Fruit fly (Drosophila melanogaster): Measurements from ENCODE around the gene CG17834.

Gene CG17834

DNA sequence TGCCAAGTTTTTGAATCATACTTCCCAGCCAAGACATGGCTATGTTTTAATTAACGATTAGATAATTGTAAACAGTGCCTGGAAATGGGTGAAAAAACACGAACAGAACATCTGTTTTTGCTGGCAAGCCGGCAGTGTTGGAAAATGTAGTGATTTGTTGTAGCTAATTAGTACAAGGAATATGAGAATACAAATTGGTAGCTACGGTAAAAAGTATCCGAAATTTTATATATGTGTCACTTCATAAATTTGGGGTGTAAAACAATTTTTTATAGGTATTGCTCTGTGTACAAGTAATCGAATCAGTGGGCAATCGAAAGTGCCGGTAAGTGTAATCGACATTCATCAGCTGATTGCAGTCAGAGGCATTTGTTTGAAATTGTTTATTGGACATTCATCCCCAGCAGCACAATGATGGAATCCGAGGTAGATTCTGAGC lies 11.7 kb upstream of the CG17834 start, which contains the start of the genes mRpL51 and Uba4 (continued):
- TF ChIP-seq CG1529 (GFP tag; optimal IDR thresholded peaks at IDR 0.05) (no peak), CG12299 (tag; optimal IDR thresholded peaks at IDR 0.05) (peak; percentile 7), CG12104 (GFP tag; optimal IDR thresholded peaks at IDR 0.05) (peak; percentile 1), Sin3A (optimal IDR thresholded peaks at IDR 0.05) (peak; percentile 51), CG17186 (GFP tag; optimal IDR thresholded peaks at IDR 0.05) (peak; percentile 39), caup (GFP tag; optimal IDR thresholded peaks at IDR 0.05; ENCODE audit: severe bottlenecking) (no peak), Dp (GFP tag; optimal IDR thresholded peaks at IDR 0.05) (peak; percentile 58), vnd (GFP tag; IDR thresholded peaks at IDR 0.05; ENCODE audit: partially characterized antibody) (peak; percentile 48; the same call in 1 of the 3 replicates), CG2120 (GFP tag; optimal IDR thresholded peaks at IDR 0.05) (peak; percentile 66), hth (optimal IDR thresholded peaks at IDR 0.05) (no peak), sd (tag; optimal IDR thresholded peaks at IDR 0.05) (no peak), odd (GFP tag; optimal IDR thresholded peaks at IDR 0.05) (peak; percentile 9), CG6791 (GFP tag; IDR thresholded peaks at IDR 0.05; ENCODE audit: partially characterized antibody) (peak; percentile 32; the same call in 1 of the 3 replicates), CG18599 (GFP tag; optimal IDR thresholded peaks at IDR 0.05) (peak; percentile 67), bowl (GFP tag; IDR thresholded peaks at IDR 0.05) (no peak), pan (optimal IDR thresholded peaks at IDR 0.05) (no peak), pan (GFP tag; optimal IDR thresholded peaks at IDR 0.05 in 1 of 2, IDR thresholded peaks at IDR 0.05 in 1 of 2) (no peak), salm (tag; optimal IDR thresholded peaks at IDR 0.05) (no peak), CG1832 (GFP tag; optimal IDR thresholded peaks at IDR 0.05) (no peak), slou (GFP tag; optimal IDR thresholded peaks at IDR 0.05) (peak; percentile 14), so (GFP tag; IDR thresholded peaks at IDR 0.05) (no peak), ATbp (GFP tag; optimal IDR thresholded peaks at IDR 0.05) (no peak), Sry-β (GFP tag; optimal IDR thresholded peaks at IDR 0.05) (no peak), nmo (GFP tag; optimal IDR thresholded peaks at IDR 0.05) (peak; percentile 30), CG17328 (GFP tag; IDR thresholded peaks at IDR 0.05) (no peak), Poxn (GFP tag; IDR thresholded peaks at IDR 0.05) (no peak), tll (GFP tag; optimal IDR thresholded peaks at IDR 0.05) (peak in 1 of 2 experiments; percentile 31), CG5180 (GFP tag; optimal IDR thresholded peaks at IDR 0.05) (no peak), CG17568 (GFP tag; optimal IDR thresholded peaks at IDR 0.05) (no peak), Doc3 (GFP tag; IDR thresholded peaks at IDR 0.05; ENCODE audit: partially characterized antibody) (peak; percentile 51; the same call in 1 of the 3 replicates), Sox102F (GFP tag; optimal IDR thresholded peaks at IDR 0.05) (no peak), CG4854 (GFP tag; optimal IDR thresholded peaks at IDR 0.05) (peak; percentile 15), sima (GFP tag; optimal IDR thresholded peaks at IDR 0.05) (no peak), CG33213 (GFP tag; optimal IDR thresholded peaks at IDR 0.05) (peak; percentile 28), dysf (GFP tag; IDR thresholded peaks at IDR 0.05) (no peak), pnt (GFP tag; optimal IDR thresholded peaks at IDR 0.05) (peak; percentile 9), en (GFP tag; optimal IDR thresholded peaks at IDR 0.05) (no peak), kay (GFP tag; optimal IDR thresholded peaks at IDR 0.05) (no peak), CG10274 (GFP tag; optimal IDR thresholded peaks at IDR 0.05) (no peak), lilli (GFP tag; optimal IDR thresholded peaks at IDR 0.05) (peak; percentile 72), Mad (GFP tag; optimal IDR thresholded peaks at IDR 0.05) (peak; percentile 36), h (optimal IDR thresholded peaks at IDR 0.05) (no peak), tin (GFP tag; optimal IDR thresholded peaks at IDR 0.05) (peak; percentile 45), Atf3 (GFP tag; optimal IDR thresholded peaks at IDR 0.05) (no peak), CG14050 (GFP tag; IDR thresholded peaks at IDR 0.05) (no peak), CG30431 (GFP tag; optimal IDR thresholded peaks at IDR 0.05) (no peak), NC2β (GFP tag; optimal IDR thresholded peaks at IDR 0.05) (peak; percentile 39), ind (GFP tag; optimal IDR thresholded peaks at IDR 0.05) (peak; percentile 41), CG10979 (tag; optimal IDR thresholded peaks at IDR 0.05) (peak; percentile 18), CG34422 (GFP tag; IDR thresholded peaks at IDR 0.05) (peak; percentile 65; the same call in 1 of the 3 replicates), HmgD (GFP tag; optimal IDR thresholded peaks at IDR 0.05) (no peak)
